Worm (Caenorhabditis elegans) whole organism, mixed stage, embryonic: ENCODE results near the gene srh-206.
"Not testable (repeated sequence)": the region's sequence is repeated elsewhere in the genome, so short reads cannot be mapped to it uniquely, and the experiment has no call there.

Experiments used
- M03D4.4 ChIP-seq: sonication (generic microtip); optimal IDR thresholded peaks from 2 replicates; lab custom pipeline; 2017; ENCODE audit warnings: mild to moderate bottlenecking, missing genetic modification characterization, missing compliant biosample characterization
- bed-3 ChIP-seq: fragments of 200-800 bp; sonication (Bioruptor generic); optimal IDR thresholded peaks from 3 replicates; lab custom pipeline; 2018; ENCODE audit warnings: mild to moderate bottlenecking, missing genetic modification characterization, moderate library complexity, missing compliant biosample characterization
- blmp-1 ChIP-seq: fragments of 150-350 bp; optimal IDR thresholded peaks from 2 replicates; lab custom pipeline; 2014; ENCODE audit warnings: missing biosample characterization, missing genetic modification characterization
- ceh-39 ChIP-seq: fragments of 150-350 bp; optimal IDR thresholded peaks from 2 replicates; lab custom pipeline; 2014; ENCODE audit warnings: missing biosample characterization, missing genetic modification characterization
- ceh-43 ChIP-seq: fragments of 200-800 bp; sonication (Bioruptor generic); optimal IDR thresholded peaks from 2 replicates; lab custom pipeline; 2018; ENCODE audit warnings: mild to moderate bottlenecking, missing genetic modification characterization, moderate library complexity, missing compliant biosample characterization
- ceh-83 ChIP-seq: fragments of 200-800 bp; sonication (Bioruptor generic); optimal IDR thresholded peaks from 2 replicates; lab custom pipeline; 2018; ENCODE audit warnings: mild to moderate bottlenecking, missing genetic modification characterization, missing compliant biosample characterization
- ces-1 ChIP-seq: fragments of 150-350 bp; optimal IDR thresholded peaks from 2 replicates; lab custom pipeline; 2014; ENCODE audit warnings: missing biosample characterization, missing genetic modification reagents, missing genetic modification characterization
- cnd-1 ChIP-seq: fragments of 200-800 bp; sonication (Bioruptor generic); optimal IDR thresholded peaks from 2 replicates; lab custom pipeline; 2018; ENCODE audit warnings: mild to moderate bottlenecking, missing genetic modification characterization, missing compliant biosample characterization
- drap-1 ChIP-seq: fragments of 200-800 bp; sonication (Bioruptor generic); optimal IDR thresholded peaks from 3 replicates; lab custom pipeline; 2018; ENCODE audit warnings: mild to moderate bottlenecking, missing genetic modification characterization, missing compliant biosample characterization
- elt-1 ChIP-seq: sonication (generic microtip); optimal IDR thresholded peaks from 2 replicates; lab custom pipeline; 2017; ENCODE audit warnings: missing genetic modification characterization, mild to moderate bottlenecking, missing compliant biosample characterization, antibody characterized with exemption, moderate library complexity, borderline replicate concordance; ENCODE audit not compliant: insufficient read depth
- ham-2 ChIP-seq: fragments of 200-800 bp; sonication (Bioruptor generic); optimal IDR thresholded peaks from 2 replicates; lab custom pipeline; 2018; ENCODE audit warnings: mild to moderate bottlenecking, missing genetic modification characterization, missing compliant biosample characterization
- lin-13 ChIP-seq: fragments of 150-350 bp; optimal IDR thresholded peaks from 2 replicates; lab custom pipeline; 2014; ENCODE audit warnings: missing biosample characterization, missing genetic modification characterization
- lin-32 ChIP-seq: fragments of 200-800 bp; sonication (Bioruptor generic); optimal IDR thresholded peaks from 2 replicates; lab custom pipeline; 2018; ENCODE audit warnings: mild to moderate bottlenecking, missing genetic modification characterization, missing compliant biosample characterization
- lsy-2 ChIP-seq: fragments of 150-350 bp; optimal IDR thresholded peaks from 2 replicates; lab custom pipeline; 2014; ENCODE audit warnings: missing biosample characterization, missing genetic modification characterization
- mab-5 ChIP-seq: fragments of 150-350 bp; optimal IDR thresholded peaks from 2 replicates; lab custom pipeline; 2014; ENCODE audit warnings: missing biosample characterization, missing genetic modification characterization
- mep-1 ChIP-seq: fragments of 150-350 bp; optimal IDR thresholded peaks from 2 replicates; lab custom pipeline; 2017; ENCODE audit warnings: missing biosample characterization, missing genetic modification reagents, missing genetic modification characterization, inconsistent platforms
- nhr-12 ChIP-seq: fragments of 150-350 bp; optimal IDR thresholded peaks from 2 replicates; lab custom pipeline; 2014; ENCODE audit warnings: missing biosample characterization, missing genetic modification characterization
- nhr-28 ChIP-seq: fragments of 150-350 bp; optimal IDR thresholded peaks from 2 replicates; lab custom pipeline; 2014; ENCODE audit warnings: missing biosample characterization, missing genetic modification characterization
- nhr-76 ChIP-seq: sonication (generic microtip); optimal IDR thresholded peaks from 2 replicates; lab custom pipeline; 2017; ENCODE audit warnings: missing biosample characterization, missing genetic modification characterization
- pha-4 ChIP-seq: fragments of 150-350 bp; optimal IDR thresholded peaks from 2 replicates; lab custom pipeline; 2018; ENCODE audit warnings: missing biosample characterization, missing genetic modification reagents, missing genetic modification characterization
- sem-2 ChIP-seq: fragments of 200-800 bp; sonication (Bioruptor generic); optimal IDR thresholded peaks from 2 replicates; lab custom pipeline; 2018; ENCODE audit warnings: mild to moderate bottlenecking, missing genetic modification characterization, missing compliant biosample characterization
- snpc-4 ChIP-seq: fragments of 150-350 bp; optimal IDR thresholded peaks from 2 replicates; lab custom pipeline; 2014; ENCODE audit warnings: missing biosample characterization, missing genetic modification characterization
- sptf-1 ChIP-seq: sonication (generic microtip); optimal IDR thresholded peaks from 2 replicates; lab custom pipeline; 2017; ENCODE audit warnings: mild to moderate bottlenecking, missing genetic modification characterization, moderate library complexity, missing compliant biosample characterization
- tbx-8 ChIP-seq: fragments of 200-800 bp; sonication (Bioruptor generic); optimal IDR thresholded peaks from 2 replicates; lab custom pipeline; 2018; ENCODE audit warnings: mild to moderate bottlenecking, missing genetic modification characterization, moderate library complexity, missing compliant biosample characterization
- unc-120 ChIP-seq: sonication (generic microtip); optimal IDR thresholded peaks from 2 replicates; lab custom pipeline; 2017; ENCODE audit warnings: missing genetic modification characterization, missing compliant biosample characterization; ENCODE audit not compliant: poor library complexity, severe bottlenecking
- unc-39 ChIP-seq: fragments of 150-350 bp; optimal IDR thresholded peaks from 2 replicates; lab custom pipeline; 2014; ENCODE audit warnings: missing biosample characterization, missing genetic modification characterization
- unc-62 ChIP-seq: fragments of 150-350 bp; optimal IDR thresholded peaks from 2 replicates; lab custom pipeline; 2014; ENCODE audit warnings: missing biosample characterization, missing genetic modification reagents, missing genetic modification characterization
- zip-8 ChIP-seq: fragments of 150-350 bp; optimal IDR thresholded peaks from 2 replicates; lab custom pipeline; 2014; ENCODE audit warnings: missing biosample characterization, missing genetic modification characterization
- ztf-11 ChIP-seq: fragments of 150-350 bp; optimal IDR thresholded peaks from 2 replicates; lab custom pipeline; 2014; ENCODE audit warnings: missing biosample characterization, missing genetic modification characterization

srh-206 gene

DNA sequence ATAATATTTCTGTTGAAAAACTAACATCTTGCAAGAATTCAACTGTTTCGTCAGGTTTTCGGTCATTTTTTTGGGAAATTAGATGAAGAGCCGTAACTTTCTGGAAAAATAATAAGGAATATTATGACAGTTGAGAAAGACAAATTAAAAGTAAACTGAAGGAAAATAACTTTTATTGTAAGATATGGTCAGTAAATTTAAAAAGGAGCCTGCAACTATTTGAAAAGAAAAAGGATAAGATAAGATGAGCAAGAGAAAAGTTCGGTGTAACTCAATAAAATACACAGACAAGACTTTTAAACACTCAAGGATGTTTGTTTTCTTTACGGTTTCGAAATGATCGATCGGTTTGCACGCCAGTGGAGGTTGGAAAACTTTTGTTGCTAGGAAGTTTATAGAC, 5.1 kb downstream of the srh-206 start, which contains the start of gene fbxa-111:
Gene fbxa-111 (minus strand): TSS at position 101 of the 400 bp plus-strand sequence.
- not testable (repeated sequence) for TF ChIP-seq lsy-2; nhr-12 (tag; lab: Kevin White, UChicago); lin-13 (tag; lab: Kevin White, UChicago)
- TF ChIP-seq, all 35 proteins: peak for 0; not testable (repeated sequence) for 35

DNA sequence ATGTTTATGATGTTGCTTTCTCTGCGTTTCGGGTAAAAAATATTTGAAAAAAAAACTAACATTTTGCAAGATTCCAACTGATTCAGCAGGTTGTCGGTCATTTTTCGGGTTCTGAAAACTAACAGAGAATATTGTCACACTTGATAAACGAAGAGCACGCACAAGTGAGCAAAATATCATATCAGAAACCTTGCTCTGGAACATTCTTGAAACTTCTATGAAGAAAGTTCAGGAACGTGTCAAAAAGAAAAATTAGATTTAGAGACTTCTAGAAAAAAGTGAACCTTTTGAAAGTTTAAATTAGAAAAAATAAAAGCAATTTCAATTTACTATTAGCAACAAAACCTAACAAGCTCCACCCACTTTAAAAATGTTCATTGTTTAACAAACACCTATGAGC, 6.7 kb downstream of the srh-206 start, which contains the start of gene fbxa-112:
Gene fbxa-112 (minus strand): TSS at position 101 of the 400 bp plus-strand sequence.
- TF ChIP-seq snpc-4; ztf-11 (tag; lab: Kevin White, UChicago); unc-120 (tag; lab: Kevin White, UChicago): not testable (repeated sequence)

DNA sequence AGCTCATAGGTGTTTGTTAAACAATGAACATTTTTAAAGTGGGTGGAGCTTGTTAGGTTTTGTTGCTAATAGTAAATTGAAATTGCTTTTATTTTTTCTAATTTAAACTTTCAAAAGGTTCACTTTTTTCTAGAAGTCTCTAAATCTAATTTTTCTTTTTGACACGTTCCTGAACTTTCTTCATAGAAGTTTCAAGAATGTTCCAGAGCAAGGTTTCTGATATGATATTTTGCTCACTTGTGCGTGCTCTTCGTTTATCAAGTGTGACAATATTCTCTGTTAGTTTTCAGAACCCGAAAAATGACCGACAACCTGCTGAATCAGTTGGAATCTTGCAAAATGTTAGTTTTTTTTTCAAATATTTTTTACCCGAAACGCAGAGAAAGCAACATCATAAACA, 15.9 kb downstream of the srh-206 start, which contains the start of gene fbxa-148:
Gene fbxa-148 (plus strand): TSS at position 301 of the 400 bp plus-strand sequence.
- TF ChIP-seq lin-32 (GFP tag; lab: Kevin White, UChicago); ceh-39 (tag; lab: Kevin White, UChicago); mep-1 (tag; lab: Kevin White, UChicago): not testable (repeated sequence)
- TF ChIP-seq, all 35 proteins: peak for 0; not testable (repeated sequence) for 35

DNA sequence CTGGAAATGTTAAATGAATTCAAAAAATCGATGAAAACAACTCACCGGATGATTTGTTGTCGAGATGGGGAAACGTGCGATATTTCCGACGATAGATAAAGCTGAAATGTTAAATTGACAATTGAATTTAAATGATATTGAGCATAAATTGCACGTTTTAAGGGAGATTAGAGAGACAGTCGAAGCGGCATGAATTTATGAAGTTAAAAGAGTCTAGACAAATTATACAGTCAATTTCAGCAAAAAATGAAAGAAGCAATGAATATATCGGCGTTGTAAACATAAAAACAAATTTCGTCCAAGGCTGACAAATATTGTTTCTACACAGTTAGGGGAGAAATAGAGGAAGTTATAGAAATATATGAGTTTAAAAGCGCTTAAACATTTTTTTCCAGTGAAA, 27.3 kb downstream of the srh-206 start, which contains the start of gene Y102A5C.36:
Gene Y102A5C.36 (minus strand): TSS at position 101 of the 400 bp plus-strand sequence.
- TF ChIP-seq elt-1 (tag; lab: Kevin White, UChicago), result no peak
- no peak for TF ChIP-seq ces-1 (GFP tag; lab: Kevin White, UChicago)
- TF ChIP-seq ceh-39 (tag; lab: Kevin White, UChicago), result no peak
- TF ChIP-seq mab-5 (tag; lab: Kevin White, UChicago), result no peak
- TF ChIP-seq sem-2 (GFP tag; lab: Kevin White, UChicago), result no peak
- no peak for TF ChIP-seq pha-4 (tag; lab: Kevin White, UChicago)
- no peak for TF ChIP-seq snpc-4
- no peak for TF ChIP-seq unc-62 (GFP tag; lab: Kevin White, UChicago)
- no peak for TF ChIP-seq unc-120 (tag; lab: Kevin White, UChicago)

DNA sequence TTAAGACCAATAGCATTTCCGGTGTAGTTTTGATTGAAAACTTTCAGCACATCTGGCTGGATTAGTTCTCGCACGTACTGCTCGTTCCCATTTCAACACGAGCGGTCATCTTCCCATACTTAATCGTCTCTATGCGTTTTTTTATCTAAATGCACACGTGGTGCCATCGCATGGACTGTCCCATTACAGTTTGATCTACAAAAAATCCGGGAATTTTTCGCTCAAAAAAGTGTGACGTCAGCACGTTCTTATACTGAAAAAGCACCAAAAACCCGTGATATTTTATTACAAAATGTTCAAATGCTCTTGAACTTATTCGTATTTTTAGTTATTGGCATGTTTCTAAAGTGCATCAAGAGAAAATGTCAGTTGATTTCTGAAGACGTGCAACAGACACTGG, 32.7 kb downstream of the srh-206 start, which contains the start of gene Y102A5C.4:
Gene Y102A5C.4 (plus strand): TSS at position 301 of the 400 bp plus-strand sequence.
- no peak for TF ChIP-seq unc-120 (tag; lab: Kevin White, UChicago)
- no peak for TF ChIP-seq ces-1 (GFP tag; lab: Kevin White, UChicago)
- TF ChIP-seq ham-2 (GFP tag; lab: Kevin White, UChicago), result no peak
- TF ChIP-seq blmp-1 (tag; lab: Kevin White, UChicago), result no peak
- TF ChIP-seq ceh-83, result no peak
- TF ChIP-seq ztf-11 (tag; lab: Kevin White, UChicago), result no peak
- no peak for TF ChIP-seq zip-8
- TF ChIP-seq mep-1 (tag; lab: Kevin White, UChicago), result no peak
- no peak for TF ChIP-seq sptf-1
- no peak for TF ChIP-seq unc-39 (tag; lab: Kevin White, UChicago)
- TF ChIP-seq ceh-43 (GFP tag; lab: Kevin White, UChicago), result no peak
- no peak for TF ChIP-seq elt-1 (tag; lab: Kevin White, UChicago)
- TF ChIP-seq drap-1 (GFP tag; lab: Kevin White, UChicago), result no peak
- no peak for TF ChIP-seq pha-4 (tag; lab: Kevin White, UChicago)
- TF ChIP-seq bed-3 (GFP tag; lab: Kevin White, UChicago), result no peak
- no peak for TF ChIP-seq mab-5 (tag; lab: Kevin White, UChicago)
- TF ChIP-seq cnd-1, result no peak
- no peak for TF ChIP-seq nhr-76 (tag; lab: Kevin White, UChicago)
- TF ChIP-seq M03D4.4 (tag; lab: Kevin White, UChicago), result no peak
- no peak for TF ChIP-seq sem-2 (GFP tag; lab: Kevin White, UChicago)

DNA sequence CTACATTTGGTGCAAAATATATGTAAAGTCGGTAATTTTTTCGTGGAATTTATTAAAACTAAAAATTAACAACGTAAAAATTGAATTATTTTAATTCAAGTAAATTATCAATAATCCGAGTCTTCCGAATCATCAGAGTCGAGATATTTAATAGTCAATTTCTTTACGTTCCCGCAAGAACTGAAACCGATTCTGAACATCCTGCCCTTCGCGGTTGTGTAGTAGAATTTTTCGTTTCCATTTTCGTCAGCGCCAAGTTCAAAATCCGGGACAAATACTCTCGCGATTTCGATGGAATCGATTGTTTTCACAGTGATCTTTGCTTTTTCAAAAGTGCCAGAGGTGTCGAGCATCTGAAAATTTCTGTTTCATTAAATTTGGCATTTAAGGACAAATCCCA, 35.0 kb downstream of the srh-206 start:
- TF ChIP-seq nhr-28 (tag; lab: Kevin White, UChicago) (no peak), mab-5 (tag; lab: Kevin White, UChicago) (no peak), sem-2 (GFP tag; lab: Kevin White, UChicago) (no peak), lin-13 (tag; lab: Kevin White, UChicago) (no peak), sptf-1 (no peak), tbx-8 (no peak), cnd-1 (no peak), ces-1 (GFP tag; lab: Kevin White, UChicago) (no peak)
